Worm (Caenorhabditis elegans): ENCODE results near the gene Y48A6B.9.

Gene Y48A6B.9

ce11 chrIII:11022278-11022677 is 10.7 kb upstream of the Y48A6B.9 start:
- TF ChIP-seq F10B5.3 (tag; optimal IDR thresholded peaks at IDR 0.05) (no peak), aha-1 (tag) (peak; percentile 51)

ce11 chrIII:11025138-11025537 is 7.8 kb upstream of the Y48A6B.9 start:
- TF ChIP-seq skn-1 (tag; optimal IDR thresholded peaks at IDR 0.05) (no peak), hmg-1.1 (GFP tag; IDR thresholded peaks at IDR 0.05) (no peak), mes-2 (tag; optimal IDR thresholded peaks at IDR 0.05; ENCODE audit: poor library complexity, severe bottlenecking) (no peak), sdz-12 (GFP tag; optimal IDR thresholded peaks at IDR 0.05) (no peak), nhr-42 (GFP tag; IDR thresholded peaks at IDR 0.05) (no peak), unc-62 (GFP tag; optimal IDR thresholded peaks at IDR 0.05 in 1 of 2) (peak in 1 of 2 experiments; percentile 61), unc-62 (tag; optimal IDR thresholded peaks at IDR 0.05) (no peak), aha-1 (tag) (peak; percentile 63), F26F4.8 (GFP tag; conservative IDR thresholded peaks at IDR 0.05) (no peak), php-3 (GFP tag; IDR thresholded peaks at IDR 0.05) (no peak)

- no peak for TF ChIP-seq T26A8.4 (GFP tag; IDR thresholded peaks at IDR 0.05)
- TF ChIP-seq tag-97 (GFP tag; IDR thresholded peaks at IDR 0.05): no peak
- TF ChIP-seq D1046.2 (GFP tag; IDR thresholded peaks at IDR 0.05): no peak
- peak; percentile 74 for TF ChIP-seq nhr-28 (tag; optimal IDR thresholded peaks at IDR 0.05)
- TF ChIP-seq snpc-4 (tag; optimal IDR thresholded peaks at IDR 0.05): no peak
- TF ChIP-seq nhr-111 (GFP tag; optimal IDR thresholded peaks at IDR 0.05): no peak
- no peak for TF ChIP-seq ceh-28 (tag; optimal IDR thresholded peaks at IDR 0.05)
- peak; percentile 86 for TF ChIP-seq nhr-77 (tag; optimal IDR thresholded peaks at IDR 0.05)
- TF ChIP-seq zip-2 (tag; optimal IDR thresholded peaks at IDR 0.05): no peak
- TF ChIP-seq aha-1 (tag): peak; percentile 12
- TF ChIP-seq spr-1 (tag; optimal IDR thresholded peaks at IDR 0.05): no peak
- no peak for TF ChIP-seq fkh-10 (GFP tag; optimal IDR thresholded peaks at IDR 0.05)
- TF ChIP-seq vab-7 (GFP tag; IDR thresholded peaks at IDR 0.05): no peak
- TF ChIP-seq ceh-62 (tag; optimal IDR thresholded peaks at IDR 0.05): no peak
- TF ChIP-seq jun-1 (tag; optimal IDR thresholded peaks at IDR 0.05): no peak
- TF ChIP-seq mdt-29 (GFP tag; IDR thresholded peaks at IDR 0.05): no peak
- peak; percentile 56 for TF ChIP-seq mep-1 (tag; optimal IDR thresholded peaks at IDR 0.05)
- no peak for TF ChIP-seq Y75B8A.6 (GFP tag; IDR thresholded peaks at IDR 0.05)
- no peak for TF ChIP-seq ceh-82 (tag; optimal IDR thresholded peaks at IDR 0.05)
- TF ChIP-seq nhr-102 (tag; optimal IDR thresholded peaks at IDR 0.05): peak; percentile 53
- TF ChIP-seq php-3 (GFP tag; IDR thresholded peaks at IDR 0.05): peak; percentile 81
- TF ChIP-seq set-16 (GFP tag; IDR thresholded peaks at IDR 0.05): no peak
- peak; percentile 38; the same call in 1 of the 2 replicates for TF ChIP-seq lin-38 (GFP tag; IDR thresholded peaks at IDR 0.05)
- no peak for TF ChIP-seq nhr-11 (tag; optimal IDR thresholded peaks at IDR 0.05)
- TF ChIP-seq nhr-48 (tag; optimal IDR thresholded peaks at IDR 0.05): peak; percentile 45
- no peak for TF ChIP-seq nhr-237 (tag; optimal IDR thresholded peaks at IDR 0.05)
- peak; percentile 99 for TF ChIP-seq dve-1 (tag; optimal IDR thresholded peaks at IDR 0.05; ENCODE audit: insufficient read depth)
- TF ChIP-seq dmd-6 (GFP tag; IDR thresholded peaks at IDR 0.05): peak; percentile 95
- no peak for TF ChIP-seq nhr-76 (tag; optimal IDR thresholded peaks at IDR 0.05)
- no peak for TF ChIP-seq T20F7.1 (GFP tag; optimal IDR thresholded peaks at IDR 0.05)
- TF ChIP-seq pqm-1 (tag; optimal IDR thresholded peaks at IDR 0.05): peak; percentile 90
- TF ChIP-seq dmd-8 (GFP tag; IDR thresholded peaks at IDR 0.05): no peak
- peak; percentile 95 for TF ChIP-seq hlh-11 (tag; optimal IDR thresholded peaks at IDR 0.05)
- TF ChIP-seq ces-1 (GFP tag; optimal IDR thresholded peaks at IDR 0.05): no peak
- no peak for TF ChIP-seq ZK546.5 (tag; optimal IDR thresholded peaks at IDR 0.05)
- TF ChIP-seq lin-1 (GFP tag; IDR thresholded peaks at IDR 0.05): peak; percentile 89
- no peak for TF ChIP-seq F37D6.2 (tag; optimal IDR thresholded peaks at IDR 0.05)
- no peak for TF ChIP-seq R02D3.7 (tag; optimal IDR thresholded peaks at IDR 0.05)
- TF ChIP-seq ztf-11 (tag; optimal IDR thresholded peaks at IDR 0.05): no peak
- TF ChIP-seq zfp-2 (tag; optimal IDR thresholded peaks at IDR 0.05): no peak
- no peak for TF ChIP-seq hmg-1.1 (GFP tag; IDR thresholded peaks at IDR 0.05)
- peak in 1 of 2 experiments; percentile 57 for TF ChIP-seq lsy-2 (tag; optimal IDR thresholded peaks at IDR 0.05)
These were observed 6.4 kb upstream of the Y48A6B.9 start, which contains the start of gene Y48A6B.7 for ce11 chrIII:11026516-11027048. TSS of gene Y48A6B.7 (minus strand) at chrIII:11026566.
